Worm (Caenorhabditis elegans): ENCODE measurements around the gene F26F12.5.

The F26F12.5 gene

ce11 chrV:5842507-5843144 lies 22.4 kb downstream of the F26F12.5 start (continued):
- no peak for TF ChIP-seq nhr-111 (GFP tag; optimal IDR thresholded peaks at IDR 0.05)
- TF ChIP-seq daf-8 (GFP tag; IDR thresholded peaks at IDR 0.05): no peak
- TF ChIP-seq F49E8.2 (tag; optimal IDR thresholded peaks at IDR 0.05; ENCODE audit: borderline replicate concordance): no peak
- no peak for TF ChIP-seq cey-2 (tag; optimal IDR thresholded peaks at IDR 0.05; ENCODE audit: borderline replicate concordance, insufficient read depth)
- TF ChIP-seq pha-4 (GFP tag; IDR thresholded peaks at IDR 0.05): no peak
- no peak for TF ChIP-seq pha-4 (tag; optimal IDR thresholded peaks at IDR 0.05)
- TF ChIP-seq arid-1 (GFP tag; conservative IDR thresholded peaks at IDR 0.05): no peak
- no peak for TF ChIP-seq lin-39 (tag; optimal IDR thresholded peaks at IDR 0.05)
- no peak for TF ChIP-seq lir-3 (tag; optimal IDR thresholded peaks at IDR 0.05)
- peak; percentile 70 for TF ChIP-seq dve-1 (tag; optimal IDR thresholded peaks at IDR 0.05; ENCODE audit: insufficient read depth)
- TF ChIP-seq lin-38 (GFP tag; IDR thresholded peaks at IDR 0.05): no peak
- no peak for TF ChIP-seq attf-4 (tag; optimal IDR thresholded peaks at IDR 0.05)

ce11 chrV:5840939-5841338 lies 24.0 kb downstream of the F26F12.5 start:
- TF ChIP-seq dmd-8 (GFP tag; IDR thresholded peaks at IDR 0.05) (0 out of 2 replicates have a peak, but pooled peaks have one; percentile 23), aha-1 (tag) (peak; percentile 96), D1046.2 (GFP tag; IDR thresholded peaks at IDR 0.05) (no peak)

DNA sequence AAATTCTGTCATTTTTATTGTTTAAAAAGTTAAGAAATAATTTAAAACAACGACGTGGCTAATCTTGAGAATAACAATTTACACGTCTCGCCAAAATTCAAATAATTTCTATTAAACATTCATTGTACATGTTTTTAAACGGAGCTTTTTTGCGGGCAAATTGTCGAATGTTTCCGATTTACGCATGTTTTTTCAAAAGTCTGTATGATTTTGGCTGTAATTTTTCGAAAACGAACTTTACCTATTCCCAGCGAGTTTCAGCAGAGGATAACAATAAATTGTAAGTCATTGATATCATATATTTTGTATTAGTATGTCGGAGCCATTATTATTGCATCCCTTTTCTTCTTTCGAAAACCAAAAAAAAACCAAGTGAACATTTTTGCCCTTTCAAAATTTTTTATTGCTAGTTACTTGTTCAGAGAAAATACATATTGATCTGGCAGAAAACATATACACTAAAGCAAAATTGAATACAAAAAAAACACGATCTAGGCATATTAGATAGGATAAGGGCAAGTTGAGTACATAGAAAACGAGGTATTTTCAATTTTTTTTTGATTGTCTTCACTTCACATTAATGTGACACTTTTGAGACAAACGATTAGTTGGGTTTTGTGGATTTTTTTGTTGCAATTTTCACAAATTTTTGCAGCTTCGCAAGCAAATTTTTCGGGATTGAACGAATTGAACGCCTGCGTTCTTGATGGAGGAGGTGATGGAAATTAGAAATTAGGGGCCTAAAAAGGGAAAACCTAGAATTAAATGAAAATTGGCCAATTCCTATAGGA lies 26.2 kb downstream of the F26F12.5 start, which contains the start of gene F26F12.2:
Gene F26F12.2 (minus strand): TSS at position 38 of the 791 bp plus-strand sequence.
- TF ChIP-seq lin-38 (GFP tag; IDR thresholded peaks at IDR 0.05) (0 out of 2 replicates have a peak, but pooled peaks have one; percentile 17), daf-16 (GFP tag; optimal IDR thresholded peaks at IDR 0.05) (no peak), daf-16 (tag; optimal IDR thresholded peaks at IDR 0.05) (peak; percentile 26), ztf-7 (tag; optimal IDR thresholded peaks at IDR 0.05) (no peak), madf-9 (GFP tag; conservative IDR thresholded peaks at IDR 0.05) (0 out of 2 replicates have a peak, but pooled peaks have one; percentile 12), F37D6.2 (tag; optimal IDR thresholded peaks at IDR 0.05) (peak; percentile 26), tra-1 (GFP tag; IDR thresholded peaks at IDR 0.05) (no peak), arid-1 (GFP tag; conservative IDR thresholded peaks at IDR 0.05) (peak; percentile 61; the same call in 1 of the 2 replicates), lim-7 (GFP tag; IDR thresholded peaks at IDR 0.05) (peak; percentile 41; the same call in 1 of the 2 replicates), unc-62 (GFP tag; optimal IDR thresholded peaks at IDR 0.05 in 1 of 2) (peak in 1 of 2 experiments; percentile 91), unc-62 (tag; optimal IDR thresholded peaks at IDR 0.05) (no peak), T26A8.4 (GFP tag; IDR thresholded peaks at IDR 0.05) (peak; percentile 43; the same call in 1 of the 2 replicates), madf-5 (GFP tag; IDR thresholded peaks at IDR 0.05) (peak in 1 of 2 experiments; percentile 17; a peak in 1 of 4 replicates), jun-1 (tag; optimal IDR thresholded peaks at IDR 0.05) (no peak), dve-1 (tag; optimal IDR thresholded peaks at IDR 0.05; ENCODE audit: insufficient read depth) (peak; percentile 68), aha-1 (tag) (peak; percentile 84), hlh-30 (tag; optimal IDR thresholded peaks at IDR 0.05; ENCODE audit: insufficient read depth) (peak; percentile 26), sdz-12 (GFP tag; optimal IDR thresholded peaks at IDR 0.05) (peak; percentile 78), spr-3 (GFP tag; optimal IDR thresholded peaks at IDR 0.05) (no peak), hif-1 (tag; optimal IDR thresholded peaks at IDR 0.05) (peak in 1 of 2 experiments; percentile 11), nhr-25 (tag; optimal IDR thresholded peaks at IDR 0.05; ENCODE audit: borderline replicate concordance, insufficient read depth) (peak; percentile 59), nhr-76 (tag; optimal IDR thresholded peaks at IDR 0.05) (no peak), nhr-102 (tag; optimal IDR thresholded peaks at IDR 0.05) (peak; percentile 6), dmd-6 (GFP tag; IDR thresholded peaks at IDR 0.05) (no peak), aly-2 (tag; optimal IDR thresholded peaks at IDR 0.05) (no peak), snpc-1.2 (GFP tag; IDR thresholded peaks at IDR 0.05) (peak; percentile 5; the same call in 1 of the 2 replicates), mep-1 (tag; optimal IDR thresholded peaks at IDR 0.05) (peak; percentile 39), ama-1 (optimal IDR thresholded peaks at IDR 0.05) (peak; percentile 79), hmg-1.1 (GFP tag; IDR thresholded peaks at IDR 0.05) (peak; percentile 39; the same call in 1 of the 2 replicates), dmd-9 (GFP tag; IDR thresholded peaks at IDR 0.05) (0 out of 2 replicates have a peak, but pooled peaks have one; percentile 46), lsy-2 (tag; optimal IDR thresholded peaks at IDR 0.05) (no peak), spr-1 (tag; optimal IDR thresholded peaks at IDR 0.05) (peak; percentile 6)
